In the genomic region with DNA sequence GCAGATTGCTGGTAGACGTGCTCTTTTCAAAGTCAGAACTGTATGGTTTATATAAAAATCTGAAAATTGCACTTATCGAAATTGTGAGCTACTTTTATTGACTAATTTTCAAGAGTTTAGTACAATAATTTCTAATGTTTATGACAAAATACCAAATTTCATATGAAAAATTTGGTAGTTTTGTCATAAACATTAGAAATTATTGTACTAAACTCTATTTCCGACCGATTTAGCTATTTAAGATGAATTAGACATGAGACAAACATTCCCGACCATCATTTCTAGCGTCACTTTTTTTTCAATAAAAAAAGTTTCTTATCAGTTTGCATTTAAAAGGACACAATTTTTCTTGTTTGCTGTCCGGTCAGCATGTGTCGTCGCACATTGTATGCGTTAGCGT, we compare ENCODE assay signal across 4 worm cellular contexts.
TF ChIP-seq lines count a peak whose summit lies in the region.

A gene (plus strand): TSS at position 301 of the 400 bp plus-strand sequence.

TF ChIP-seq in whole organism, L2 larva, 48 proteins besides CTCF, POLR2A, EP300 and RAD21:
- TF ChIP-seq nhr-23 (tag; optimal IDR thresholded peaks at IDR 0.05; lab: Kevin White, UChicago) (no peak), unc-55 (GFP tag; optimal IDR thresholded peaks at IDR 0.05; lab: Kevin White, UChicago) (no peak), fos-1 (tag; optimal IDR thresholded peaks at IDR 0.05; lab: Kevin White, UChicago) (peak; percentile 30)

TF ChIP-seq in whole organism, L3 larva, 47 proteins besides CTCF, POLR2A, EP300 and RAD21:
- TF ChIP-seq mml-1 (tag; optimal IDR thresholded peaks at IDR 0.05; lab: Kevin White, UChicago) (no peak), elt-2 (tag; optimal IDR thresholded peaks at IDR 0.05; lab: Kevin White, UChicago) (peak; percentile 19)

TF ChIP-seq in whole organism, L4 larva, 104 proteins besides CTCF, POLR2A, EP300 and RAD21:
- TF ChIP-seq pqm-1 (tag; optimal IDR thresholded peaks at IDR 0.05; lab: Kevin White, UChicago): peak; percentile 56
- TF ChIP-seq ces-1 (GFP tag; optimal IDR thresholded peaks at IDR 0.05; lab: Kevin White, UChicago): no peak
- TF ChIP-seq nhr-28 (tag; optimal IDR thresholded peaks at IDR 0.05; lab: Kevin White, UChicago): peak; percentile 9
- no peak for TF ChIP-seq daf-16 (GFP tag; optimal IDR thresholded peaks at IDR 0.05; lab: Kevin White, UChicago)
- TF ChIP-seq daf-16 (tag; optimal IDR thresholded peaks at IDR 0.05; lab: Kevin White, UChicago): peak; percentile 6

TF ChIP-seq in whole organism, young adult, 124 proteins besides CTCF, POLR2A, EP300 and RAD21:
- TF ChIP-seq nhr-80 (tag; optimal IDR thresholded peaks at IDR 0.05; lab: Kevin White, UChicago): peak; percentile 37
- no peak for TF ChIP-seq B0035.1 (tag; optimal IDR thresholded peaks at IDR 0.05; lab: Kevin White, UChicago)
- TF ChIP-seq cebp-1 (GFP tag; IDR thresholded peaks at IDR 0.05; lab: Robert Waterston, UW): no peak
- TF ChIP-seq cebp-1 (tag; optimal IDR thresholded peaks at IDR 0.05; lab: Kevin White, UChicago): no peak
- no peak for TF ChIP-seq attf-6 (GFP tag; IDR thresholded peaks at IDR 0.05; lab: Robert Waterston, UW)
